Worm (Caenorhabditis elegans) whole organism, midembryonic: ENCODE data around the gene F15D4.2.

Experiments used
- T22C8.4 ChIP-seq: fragments of 200-800 bp; sonication (Bioruptor generic); IDR thresholded peaks from 2 replicates; pipeline ENCODE4 v1.3.6; 2022; ENCODE audit warnings: missing genetic modification characterization, missing compliant biosample characterization
- cog-1 ChIP-seq: sonication (generic microtip); optimal IDR thresholded peaks from 2 replicates; lab custom pipeline; 2016; ENCODE audit warnings: missing genetic modification characterization, missing compliant biosample characterization
- flt-1 ChIP-seq: fragments of 200-800 bp; sonication (Bioruptor generic); IDR thresholded peaks from 2 replicates; pipeline ENCODE4 v1.3.6; 2022; ENCODE audit warnings: missing genetic modification characterization, missing compliant biosample characterization
- klf-2 ChIP-seq: fragments of 200-800 bp; sonication (Bioruptor generic); conservative IDR thresholded peaks from 2 replicates; pipeline ENCODE4 v1.3.6; 2022; ENCODE audit warnings: missing genetic modification reagents, missing genetic modification characterization, missing compliant biosample characterization
- med-1 ChIP-seq: sonication (generic microtip); optimal IDR thresholded peaks from 2 replicates; lab custom pipeline; 2017; ENCODE audit warnings: missing genetic modification characterization, mild to moderate bottlenecking, missing compliant biosample characterization, antibody characterized with exemption, missing genetic modification reagents; ENCODE audit not compliant: insufficient read depth
- ref-1 ChIP-seq: fragments of 200-800 bp; sonication (Bioruptor generic); conservative IDR thresholded peaks from 2 replicates; pipeline ENCODE4 v1.3.6; 2022; ENCODE audit warnings: missing genetic modification reagents, missing genetic modification characterization, missing compliant biosample characterization
- tab-1 ChIP-seq: fragments of 200-800 bp; sonication (Bioruptor generic); IDR thresholded peaks from 2 replicates; pipeline ENCODE4 v1.3.6; 2022; ENCODE audit warnings: missing genetic modification characterization, missing compliant biosample characterization
- ztf-23 ChIP-seq: fragments of 200-800 bp; sonication (Bioruptor generic); IDR thresholded peaks from 2 replicates; pipeline ENCODE4 v1.3.6; 2022; ENCODE audit warnings: missing genetic modification reagents, missing genetic modification characterization, missing compliant biosample characterization
- ztf-29 ChIP-seq: fragments of 200-800 bp; sonication (Bioruptor generic); IDR thresholded peaks from 2 replicates; pipeline ENCODE4 v1.3.6; 2022; ENCODE audit warnings: missing genetic modification reagents, missing genetic modification characterization, missing compliant biosample characterization

The F15D4.2 gene

DNA sequence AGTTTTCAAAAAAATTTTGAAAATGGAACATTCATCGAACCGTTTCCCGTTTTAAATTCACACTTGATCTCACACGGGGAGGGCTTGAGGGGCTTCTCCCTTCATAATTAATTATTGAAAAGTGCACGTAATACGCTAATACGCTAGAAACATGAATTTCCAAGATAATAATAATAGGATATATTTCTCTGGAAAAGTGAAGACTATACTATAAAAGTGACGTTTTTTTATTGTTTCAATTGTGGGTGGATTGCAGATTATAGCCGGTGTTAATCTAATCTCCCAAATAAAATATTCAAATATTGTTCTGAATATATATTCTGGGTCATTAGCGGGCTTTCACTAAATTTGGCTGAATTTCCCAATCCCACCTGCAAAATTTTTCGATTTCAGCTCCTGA, 17.8 kb downstream of the F15D4.2 start:
- TF ChIP-seq ref-1 (GFP tag; lab: Robert Waterston, UW), result no peak
- no peak for TF ChIP-seq tab-1
- TF ChIP-seq ztf-23 (GFP tag; lab: Robert Waterston, UW), result no peak
- TF ChIP-seq med-1 (GFP tag; lab: Kevin White, UChicago), result no peak
- no peak for TF ChIP-seq cog-1 (tag; lab: Kevin White, UChicago)
- TF ChIP-seq T22C8.4 (GFP tag; lab: Robert Waterston, UW), result no peak
- no peak for TF ChIP-seq klf-2
- no peak for TF ChIP-seq ztf-29 (GFP tag; lab: Robert Waterston, UW)
- TF ChIP-seq flt-1 (GFP tag; lab: Robert Waterston, UW), result no peak

DNA sequence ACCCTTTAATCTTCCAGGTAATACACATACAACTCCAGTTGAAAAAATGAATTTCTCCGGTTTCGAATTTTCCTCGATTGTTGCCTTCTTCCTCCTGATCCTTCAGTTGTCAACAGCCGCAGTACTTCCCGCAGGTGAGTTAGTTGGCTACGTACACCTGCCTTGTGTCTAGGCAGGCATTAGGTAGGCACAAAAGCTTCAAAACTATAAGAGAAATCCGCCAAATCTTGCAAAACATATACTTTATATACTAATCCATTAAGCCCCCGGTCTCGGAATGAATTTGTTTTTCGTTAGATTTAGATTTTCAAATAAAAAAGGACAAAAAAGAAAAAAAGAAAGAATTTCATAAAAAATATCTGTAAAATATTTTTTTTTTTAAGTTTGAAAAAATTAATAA, 19.4 kb downstream of the F15D4.2 start, which contains the start of gene flp-16:
Gene flp-16 (plus strand): TSS at position 18 of the 400 bp plus-strand sequence.
- no peak for TF ChIP-seq tab-1
- no peak for TF ChIP-seq ztf-23 (GFP tag; lab: Robert Waterston, UW)
- TF ChIP-seq med-1 (GFP tag; lab: Kevin White, UChicago), result no peak
- no peak for TF ChIP-seq ztf-29 (GFP tag; lab: Robert Waterston, UW)
- TF ChIP-seq ref-1 (GFP tag; lab: Robert Waterston, UW), result no peak
- no peak for TF ChIP-seq T22C8.4 (GFP tag; lab: Robert Waterston, UW)
- TF ChIP-seq cog-1 (tag; lab: Kevin White, UChicago), result no peak
- TF ChIP-seq klf-2, result no peak
- no peak for TF ChIP-seq flt-1 (GFP tag; lab: Robert Waterston, UW)

ce11 chrII:13237829-13238404, 22.0 kb downstream of the F15D4.2 start, which contains the start of gene romo-1:
Gene romo-1, minus strand, starts transcription at chrII:13237907.
- no peak for TF ChIP-seq T22C8.4 (GFP tag; lab: Robert Waterston, UW)
- no peak for TF ChIP-seq cog-1 (tag; lab: Kevin White, UChicago)
- no peak for TF ChIP-seq ztf-23 (GFP tag; lab: Robert Waterston, UW)
- TF ChIP-seq flt-1 (GFP tag; lab: Robert Waterston, UW), result no peak
- no peak for TF ChIP-seq klf-2
- no peak for TF ChIP-seq tab-1
- TF ChIP-seq med-1 (GFP tag; lab: Kevin White, UChicago), result no peak
- no peak for TF ChIP-seq ztf-29 (GFP tag; lab: Robert Waterston, UW)
- TF ChIP-seq ref-1 (GFP tag; lab: Robert Waterston, UW), result no peak

ce11 chrII:13239593-13239992, 23.7 kb downstream of the F15D4.2 start:
- no peak for TF ChIP-seq tab-1
- no peak for TF ChIP-seq flt-1 (GFP tag; lab: Robert Waterston, UW)
- no peak for TF ChIP-seq cog-1 (tag; lab: Kevin White, UChicago)
- TF ChIP-seq ref-1 (GFP tag; lab: Robert Waterston, UW), result no peak
- no peak for TF ChIP-seq T22C8.4 (GFP tag; lab: Robert Waterston, UW)
- TF ChIP-seq ztf-29 (GFP tag; lab: Robert Waterston, UW), result no peak
- no peak for TF ChIP-seq klf-2
- no peak for TF ChIP-seq med-1 (GFP tag; lab: Kevin White, UChicago)
- no peak for TF ChIP-seq ztf-23 (GFP tag; lab: Robert Waterston, UW)

DNA sequence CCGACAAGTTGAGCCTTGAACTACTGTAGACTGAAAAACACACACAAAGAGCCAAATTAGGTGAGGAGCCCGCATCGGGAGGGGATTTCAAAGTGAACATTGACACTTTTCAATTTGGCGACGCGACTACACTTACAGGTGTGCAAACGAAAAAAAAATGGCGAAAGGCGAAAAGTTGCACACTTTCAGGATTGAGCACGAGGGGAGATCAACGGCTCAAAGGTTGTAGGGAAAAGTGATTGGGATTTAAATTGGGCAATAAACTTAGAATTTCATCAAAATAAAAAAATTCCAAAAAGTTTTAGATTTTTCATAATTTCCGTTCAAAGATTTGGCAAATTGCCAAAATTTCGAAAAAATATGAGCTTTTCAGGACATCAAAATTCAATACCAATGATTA, 27.1 kb downstream of the F15D4.2 start, which contains the start of gene F15D4.4:
Gene F15D4.4 (minus strand): TSS at position 101 of the 400 bp plus-strand sequence.
- TF ChIP-seq cog-1 (tag; lab: Kevin White, UChicago), result no peak
- no peak for TF ChIP-seq klf-2
- TF ChIP-seq ref-1 (GFP tag; lab: Robert Waterston, UW), result no peak

ce11 chrII:13245076-13245475, 29.2 kb downstream of the F15D4.2 start, which contains the start of gene F15D4.5:
Gene F15D4.5, plus strand, starts transcription at chrII:13245376.
- no peak for TF ChIP-seq klf-2
- no peak for TF ChIP-seq ref-1 (GFP tag; lab: Robert Waterston, UW)
- no peak for TF ChIP-seq med-1 (GFP tag; lab: Kevin White, UChicago)
- TF ChIP-seq ztf-23 (GFP tag; lab: Robert Waterston, UW), result no peak
- TF ChIP-seq cog-1 (tag; lab: Kevin White, UChicago), result no peak
- TF ChIP-seq flt-1 (GFP tag; lab: Robert Waterston, UW), result no peak
- TF ChIP-seq T22C8.4 (GFP tag; lab: Robert Waterston, UW), result no peak

DNA sequence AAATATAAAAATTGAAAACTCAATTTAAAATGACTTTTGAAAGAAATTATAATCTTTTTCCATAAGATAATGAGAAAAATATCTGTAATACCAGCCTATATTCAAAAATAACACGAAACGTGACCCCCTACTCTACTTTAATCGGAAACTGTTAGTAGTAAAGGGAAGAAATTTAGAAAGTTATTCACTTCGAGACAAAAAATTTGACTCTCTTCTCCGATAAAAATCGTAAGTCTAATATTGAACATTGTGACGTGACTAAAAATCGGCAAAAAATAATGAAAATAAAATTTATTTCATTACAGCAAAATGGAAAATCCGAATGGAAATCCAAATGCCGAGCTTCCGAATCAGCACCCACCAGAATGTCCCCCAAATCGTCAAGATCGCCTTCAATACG, 33.0 kb downstream of the F15D4.2 start, which contains the start of gene F15D4.6:
Gene F15D4.6 (plus strand): TSS at position 301 of the 400 bp plus-strand sequence.
- TF ChIP-seq cog-1 (tag; lab: Kevin White, UChicago), result no peak
- TF ChIP-seq ztf-29 (GFP tag; lab: Robert Waterston, UW), result no peak
- TF ChIP-seq klf-2, result no peak
- no peak for TF ChIP-seq tab-1
- no peak for TF ChIP-seq ref-1 (GFP tag; lab: Robert Waterston, UW)
- no peak for TF ChIP-seq T22C8.4 (GFP tag; lab: Robert Waterston, UW)
- no peak for TF ChIP-seq flt-1 (GFP tag; lab: Robert Waterston, UW)
- TF ChIP-seq med-1 (GFP tag; lab: Kevin White, UChicago), result no peak
- TF ChIP-seq ztf-23 (GFP tag; lab: Robert Waterston, UW), result no peak

DNA sequence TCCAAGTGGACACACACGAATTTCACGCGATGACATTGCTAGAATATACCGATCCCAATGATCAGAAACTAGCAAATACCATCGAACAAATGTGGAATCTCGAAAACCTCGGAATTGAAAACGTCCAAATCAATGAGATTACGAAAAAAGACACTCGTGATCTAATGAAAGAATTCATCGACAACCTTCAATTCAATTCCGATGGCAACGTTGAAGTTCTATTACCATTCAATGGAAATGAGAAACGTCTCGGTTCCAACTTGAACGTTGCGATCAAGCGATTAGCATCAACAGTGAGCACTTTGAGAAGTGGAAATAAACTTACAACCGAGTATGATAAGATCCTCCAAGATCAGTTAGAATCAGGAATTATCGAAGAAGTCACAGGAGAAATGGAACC, 39.4 kb downstream of the F15D4.2 start:
- TF ChIP-seq ref-1 (GFP tag; lab: Robert Waterston, UW) (no peak), ztf-23 (GFP tag; lab: Robert Waterston, UW) (no peak), klf-2 (no peak), med-1 (GFP tag; lab: Kevin White, UChicago) (no peak), ztf-29 (GFP tag; lab: Robert Waterston, UW) (no peak), cog-1 (tag; lab: Kevin White, UChicago) (no peak), tab-1 (no peak)

DNA sequence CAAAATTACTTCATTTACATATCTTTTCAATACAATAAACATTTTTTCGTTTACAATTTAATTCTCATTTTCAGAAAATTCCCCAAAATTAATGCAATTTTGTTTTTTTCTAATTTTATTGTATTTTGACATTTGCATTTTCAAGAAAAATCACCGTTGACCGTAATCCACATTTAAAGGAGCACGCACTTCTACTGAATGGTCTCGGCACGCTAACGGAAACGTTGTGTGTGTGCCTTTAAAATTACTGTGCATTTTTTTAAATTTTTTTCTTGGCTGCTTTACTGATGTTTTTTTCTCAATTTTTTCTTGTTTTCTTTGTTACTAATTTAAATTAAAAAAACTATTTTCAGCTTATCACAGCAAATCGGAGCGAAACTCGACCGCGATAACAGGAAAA, 44.6 kb downstream of the F15D4.2 start:
- no peak for TF ChIP-seq ref-1 (GFP tag; lab: Robert Waterston, UW)
- TF ChIP-seq cog-1 (tag; lab: Kevin White, UChicago), result no peak
- no peak for TF ChIP-seq ztf-29 (GFP tag; lab: Robert Waterston, UW)
- TF ChIP-seq klf-2, result no peak
- TF ChIP-seq med-1 (GFP tag; lab: Kevin White, UChicago), result no peak
- no peak for TF ChIP-seq flt-1 (GFP tag; lab: Robert Waterston, UW)
- TF ChIP-seq T22C8.4 (GFP tag; lab: Robert Waterston, UW), result no peak
- TF ChIP-seq tab-1, result no peak
- no peak for TF ChIP-seq ztf-23 (GFP tag; lab: Robert Waterston, UW)
